Fruit fly (Drosophila melanogaster) whole organism, pupa: ENCODE results near the gene Noa36.

Experiments used
- CG12605 ChIP-seq: fragments of 200-800 bp; sonication (Bioruptor generic); IDR thresholded peaks from 2 replicates; pipeline ENCODE4 v1.3.6; 2022; ENCODE audit warnings: missing biosample characterization, missing genetic modification characterization
- CG8301 ChIP-seq: fragments of 200-800 bp; sonication (Bioruptor generic); optimal IDR thresholded peaks from 2 replicates; lab custom pipeline; 2018; ENCODE audit warnings: missing biosample characterization, mild to moderate bottlenecking, missing genetic modification characterization
- EcR ChIP-seq: fragments of 200-800 bp; sonication (Bioruptor generic); optimal IDR thresholded peaks from 3 replicates; lab custom pipeline; 2019; ENCODE audit warnings: missing biosample characterization, missing genetic modification characterization, mild to moderate bottlenecking, moderate library complexity, missing genetic modification reagents
- Pif1A ChIP-seq: fragments of 200-800 bp; sonication (Bioruptor generic); optimal IDR thresholded peaks from 3 replicates; lab custom pipeline; 2016; ENCODE audit warnings: missing biosample characterization, missing genetic modification characterization

DNA sequence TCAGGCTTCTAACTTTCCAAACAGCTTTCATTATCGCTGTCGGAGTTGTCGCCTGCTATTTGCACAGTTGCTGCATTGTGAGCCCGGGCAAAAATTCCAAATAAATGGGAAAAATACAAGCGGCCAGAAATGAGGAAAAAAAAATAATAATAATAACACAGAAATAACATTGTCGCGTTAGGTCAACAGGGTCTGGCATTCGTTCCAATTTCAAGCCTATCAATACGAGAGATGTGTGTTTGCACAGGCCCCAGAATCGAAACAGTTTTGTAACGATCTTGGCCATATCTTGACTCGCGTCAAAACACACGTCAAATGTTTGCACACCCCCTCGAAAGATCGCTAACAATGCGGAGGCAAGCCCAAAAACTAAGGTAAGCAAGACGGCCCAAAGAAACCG, 42.7 kb downstream of the Noa36 start:
- TF ChIP-seq CG12605 (GFP tag; lab: Robert Waterston, UW) (no peak), EcR (GFP tag; lab: Kevin White, UChicago) (no peak), CG8301 (tag; lab: Kevin White, UChicago) (no peak), Pif1A (GFP tag; lab: Kevin White, UChicago) (no peak)
